Fruit fly (Drosophila melanogaster) ovary, adult (tissue): ENCODE measurements around the gene CG32603.

Experiments
- CG17801 ChIP-seq: fragments of 200-800 bp; optimal IDR thresholded peaks from 2 replicates; lab custom pipeline; 2019; ENCODE audit warnings: missing biosample characterization, mild to moderate bottlenecking, missing genetic modification characterization, moderate library complexity; ENCODE audit not compliant: partially characterized antibody

The CG32603 gene

dm6 chrX:14184062-14184611 lies at the start of gene CG32603:
Gene CG32603, plus strand, starts transcription at chrX:14184561.
- TF ChIP-seq CG17801 (GFP tag; lab: Kevin White, UChicago), result no peak

dm6 chrX:14148171-14148570 lies 36.2 kb upstream of the CG32603 start:
- TF ChIP-seq CG17801 (GFP tag; lab: Kevin White, UChicago), result no peak

dm6 chrX:14149312-14149711 lies 35.0 kb upstream of the CG32603 start:
- TF ChIP-seq CG17801 (GFP tag; lab: Kevin White, UChicago), result no peak

dm6 chrX:14151906-14152305 lies 32.5 kb upstream of the CG32603 start, which contains the start of gene CG12479:
Gene CG12479, minus strand, starts transcription at chrX:14152006.
- TF ChIP-seq CG17801 (GFP tag; lab: Kevin White, UChicago), result no peak

- no peak for TF ChIP-seq CG17801 (GFP tag; lab: Kevin White, UChicago)
Measured at dm6 chrX:14153689-14154088, 30.7 kb upstream of the CG32603 start.

- TF ChIP-seq CG17801 (GFP tag; lab: Kevin White, UChicago), result no peak
Measured at dm6 chrX:14169068-14169642, 15.2 kb upstream of the CG32603 start, which contains the start of gene CG12480. Gene CG12480, plus strand, starts transcription at chrX:14169592.

- TF ChIP-seq CG17801 (GFP tag; lab: Kevin White, UChicago), result no peak
Measured at dm6 chrX:14172524-14172923, 11.8 kb upstream of the CG32603 start, which contains the start of gene betaNACtes1. Gene betaNACtes1, minus strand, starts transcription at chrX:14172624.

- no peak for TF ChIP-seq CG17801 (GFP tag; lab: Kevin White, UChicago)
Measured at dm6 chrX:14173654-14174053, 10.7 kb upstream of the CG32603 start.

dm6 chrX:14174456-14174855 lies 9.9 kb upstream of the CG32603 start, which contains the start of gene CG1368:
Gene CG1368, plus strand, starts transcription at chrX:14174756.
- TF ChIP-seq CG17801 (GFP tag; lab: Kevin White, UChicago), result no peak

dm6 chrX:14175663-14176062 lies 8.7 kb upstream of the CG32603 start:
- no peak for TF ChIP-seq CG17801 (GFP tag; lab: Kevin White, UChicago)

dm6 chrX:14176623-14177022 lies 7.7 kb upstream of the CG32603 start, which contains the start of gene CG11581:
Gene CG11581, plus strand, starts transcription at chrX:14176923.
- no peak for TF ChIP-seq CG17801 (GFP tag; lab: Kevin White, UChicago)

dm6 chrX:14180728-14181127 lies 3.6 kb upstream of the CG32603 start, which contains the start of gene CG11584:
Gene CG11584, plus strand, starts transcription at chrX:14181028.
- TF ChIP-seq CG17801 (GFP tag; lab: Kevin White, UChicago), result no peak

- no peak for TF ChIP-seq CG17801 (GFP tag; lab: Kevin White, UChicago)
Measured at dm6 chrX:14186953-14187352, 2.6 kb downstream of the CG32603 start, which contains the start of gene CG12481. Gene CG12481, plus strand, starts transcription at chrX:14187253.

- TF ChIP-seq CG17801 (GFP tag; lab: Kevin White, UChicago), result no peak
Measured at dm6 chrX:14189216-14189615, 4.9 kb downstream of the CG32603 start, which contains the start of gene CG11585. Gene CG11585, plus strand, starts transcription at chrX:14189516.

dm6 chrX:14191918-14192317 lies 7.6 kb downstream of the CG32603 start, which contains the start of gene CG13403:
Gene CG13403, minus strand, starts transcription at chrX:14192018.
- no peak for TF ChIP-seq CG17801 (GFP tag; lab: Kevin White, UChicago)

- TF ChIP-seq CG17801 (GFP tag; lab: Kevin White, UChicago), result no peak
Measured at dm6 chrX:14193013-14193412, 8.7 kb downstream of the CG32603 start, which contains the start of gene yl. Gene yl, plus strand, starts transcription at chrX:14193214.
